Worm (Caenorhabditis elegans) whole organism, young adult: Measurements from ENCODE around the gene T28F12.1.

Source experiments
- F49E8.2 ChIP-seq: sonication (generic microtip); optimal IDR thresholded peaks from 3 replicates; lab custom pipeline; 2017; ENCODE audit warnings: missing genetic modification characterization, mild to moderate bottlenecking, missing compliant biosample characterization, antibody characterized with exemption, moderate library complexity; ENCODE audit not compliant: insufficient read depth
- ZK185.1 ChIP-seq: sonication (generic microtip); optimal IDR thresholded peaks from 2 replicates; lab custom pipeline; 2016; ENCODE audit warnings: mild to moderate bottlenecking, missing genetic modification characterization, missing compliant biosample characterization; ENCODE audit not compliant: poor library complexity, severe bottlenecking
- lin-54 ChIP-seq: fragments of 200-800 bp; sonication (Bioruptor generic); optimal IDR thresholded peaks from 2 replicates; lab custom pipeline; 2018; ENCODE audit warnings: mild to moderate bottlenecking, missing genetic modification characterization, missing compliant biosample characterization
- sea-2 ChIP-seq: fragments of 200-800 bp; sonication (Bioruptor generic); IDR thresholded peaks from 2 replicates; pipeline ENCODE4 v1.3.6; 2022; ENCODE audit warnings: missing genetic modification characterization, missing compliant biosample characterization
- unc-62 ChIP-seq: fragments of 150-350 bp; optimal IDR thresholded peaks from 2 replicates; lab custom pipeline; 2014; ENCODE audit warnings: missing biosample characterization, missing genetic modification reagents, missing genetic modification characterization

ce11 chrV:4500709-4501108, 12.1 kb upstream of the T28F12.1 start:
- TF ChIP-seq lin-54 (no peak), F49E8.2 (tag; lab: Kevin White, UChicago) (no peak), sea-2 (GFP tag; lab: Robert Waterston, UW) (no peak), ZK185.1 (no peak), unc-62 (GFP tag; lab: Kevin White, UChicago) (no peak)
